Worm (Caenorhabditis elegans): ENCODE measurements around the gene oct-2.

The oct-2 gene

ce11 chrX:11299642-11300307 is 46.5 kb upstream of the oct-2 start, which contains the start of the genes snrp-40.1 and F08G12.3 (continued):
- TF ChIP-seq irx-1 (tag; optimal IDR thresholded peaks at IDR 0.05) (no peak), C04F5.9 (tag; optimal IDR thresholded peaks at IDR 0.05) (no peak), aha-1 (tag; optimal IDR thresholded peaks at IDR 0.05) (no peak), lsy-2 (tag; optimal IDR thresholded peaks at IDR 0.05) (peak; percentile 46 to 84), elt-3 (tag; optimal IDR thresholded peaks at IDR 0.05) (peak in 1 of 6 experiments; percentile 24), hlh-17 (GFP tag; optimal IDR thresholded peaks at IDR 0.05; ENCODE audit: borderline replicate concordance) (no peak), ets-5 (GFP tag; IDR thresholded peaks at IDR 0.05) (no peak), mep-1 (tag; optimal IDR thresholded peaks at IDR 0.05) (peak; percentile 87), lin-35 (GFP tag; optimal IDR thresholded peaks at IDR 0.05) (peak; percentile 58 to 66), C16A3.4 (tag; optimal IDR thresholded peaks at IDR 0.05) (peak; percentile 83), xbp-1 (tag; optimal IDR thresholded peaks at IDR 0.05) (peak; percentile 73), aly-2 (tag; optimal IDR thresholded peaks at IDR 0.05) (no peak), nhr-12 (tag; optimal IDR thresholded peaks at IDR 0.05) (no peak), lin-13 (GFP tag; optimal IDR thresholded peaks at IDR 0.05) (peak; percentile 75), pqm-1 (tag; optimal IDR thresholded peaks at IDR 0.05) (no peak), ceh-90 (tag; optimal IDR thresholded peaks at IDR 0.05) (no peak), lin-14 (GFP tag; optimal IDR thresholded peaks at IDR 0.05) (peak; percentile 99), tlp-1 (tag; optimal IDR thresholded peaks at IDR 0.05) (no peak), nhr-84 (tag; optimal IDR thresholded peaks at IDR 0.05) (no peak), fkh-10 (GFP tag; optimal IDR thresholded peaks at IDR 0.05) (peak; percentile 59), lin-15B (tag; optimal IDR thresholded peaks at IDR 0.05) (peak; percentile 52), mdl-1 (tag; optimal IDR thresholded peaks at IDR 0.05) (peak in 1 of 2 experiments; percentile 86), isw-1 (GFP tag; IDR thresholded peaks at IDR 0.05) (peak; percentile 55), sptf-1 (tag; optimal IDR thresholded peaks at IDR 0.05) (no peak), unc-98 (GFP tag; IDR thresholded peaks at IDR 0.05) (no peak), ztf-4 (tag; optimal IDR thresholded peaks at IDR 0.05) (peak; percentile 33), unc-62 (GFP tag; optimal IDR thresholded peaks at IDR 0.05) (no peak), lir-3 (tag; optimal IDR thresholded peaks at IDR 0.05; ENCODE audit: poor library complexity) (peak; percentile 36), mab-9 (GFP tag; IDR thresholded peaks at IDR 0.05) (no peak), egl-13 (tag; optimal IDR thresholded peaks at IDR 0.05) (peak; percentile 67), ama-1 (optimal IDR thresholded peaks at IDR 0.05) (no peak), egl-27 (tag; optimal IDR thresholded peaks at IDR 0.05) (no peak), jun-1 (tag; optimal IDR thresholded peaks at IDR 0.05) (peak; percentile 65), nhr-71 (tag; optimal IDR thresholded peaks at IDR 0.05) (peak; percentile 87), hlh-4 (tag; optimal IDR thresholded peaks at IDR 0.05) (no peak), pag-3 (tag; optimal IDR thresholded peaks at IDR 0.05; ENCODE audit: borderline replicate concordance, insufficient read depth) (peak; percentile 83), ceh-63 (GFP tag; optimal IDR thresholded peaks at IDR 0.05) (no peak), ceh-8 (GFP tag; optimal IDR thresholded peaks at IDR 0.05) (peak; percentile 42), nhr-20 (tag; optimal IDR thresholded peaks at IDR 0.05) (peak; percentile 90), nhr-237 (tag; optimal IDR thresholded peaks at IDR 0.05) (peak; percentile 12), sup-37 (GFP tag; optimal IDR thresholded peaks at IDR 0.05) (no peak), zip-4 (GFP tag; optimal IDR thresholded peaks at IDR 0.05) (no peak), nhr-77 (tag; optimal IDR thresholded peaks at IDR 0.05) (peak; percentile 74), sox-4 (tag; optimal IDR thresholded peaks at IDR 0.05) (peak; percentile 10), ceh-82 (tag; optimal IDR thresholded peaks at IDR 0.05) (peak; percentile 28 to 90 (median 56)), skn-1 (tag; optimal IDR thresholded peaks at IDR 0.05) (peak; percentile 83), nhr-85 (tag) (peak; percentile 38), F16B12.6 (tag; optimal IDR thresholded peaks at IDR 0.05) (peak; percentile 43), nhr-19 (GFP tag; conservative IDR thresholded peaks at IDR 0.05) (peak; percentile 74), mef-2 (tag; optimal IDR thresholded peaks at IDR 0.05) (no peak), blmp-1 (tag; optimal IDR thresholded peaks at IDR 0.05) (no peak)
